Worm (Caenorhabditis elegans) whole organism, L4/young adult: Measurements from ENCODE around the gene rabr-4.

Experiments used
- W03F9.2 ChIP-seq: fragments of 150-350 bp; optimal IDR thresholded peaks from 2 replicates; lab custom pipeline; 2014; ENCODE audit warnings: missing biosample characterization, missing genetic modification characterization
- dao-5 ChIP-seq: sonication (generic microtip); optimal IDR thresholded peaks from 2 replicates; lab custom pipeline; 2016; ENCODE audit warnings: missing genotype, missing genetic modification characterization, moderate library complexity, missing compliant biosample characterization
- him-1 ChIP-seq: sonication (generic microtip); optimal IDR thresholded peaks from 2 replicates; lab custom pipeline; 2016; ENCODE audit warnings: missing genotype, missing genetic modification reagents, missing genetic modification characterization, missing compliant biosample characterization

DNA sequence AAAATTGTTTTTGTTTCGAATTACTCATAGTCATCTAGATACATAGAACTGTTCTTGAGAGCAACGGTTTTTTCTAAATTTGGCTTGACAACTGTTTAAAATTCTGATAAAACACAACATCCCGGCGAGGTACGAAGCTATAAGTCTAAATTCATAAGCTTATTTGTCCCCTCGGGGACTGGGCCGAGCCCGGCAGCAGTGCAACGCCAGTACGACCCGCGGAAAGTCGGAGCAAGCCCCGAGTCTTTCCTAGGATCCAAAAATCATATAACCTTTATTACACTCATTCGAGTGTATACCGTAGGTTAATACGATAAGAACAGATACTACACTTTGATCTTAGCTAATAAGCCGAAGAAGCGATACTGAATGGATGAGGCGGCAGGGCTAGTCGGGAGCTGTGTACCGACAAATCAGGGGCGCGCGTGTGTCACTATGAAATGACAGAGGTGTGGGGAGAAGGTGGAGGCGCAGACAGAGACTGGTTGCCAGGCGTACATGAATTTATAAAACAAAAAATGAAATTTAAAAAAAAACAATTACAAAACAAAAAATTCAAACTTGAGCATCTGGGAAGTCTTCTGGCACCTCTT, 30.9 kb downstream of the rabr-4 start:
- TF ChIP-seq him-1 (tag; lab: Kevin White, UChicago) (no peak), W03F9.2 (tag; lab: Kevin White, UChicago) (no peak), dao-5 (tag; lab: Kevin White, UChicago) (no peak)
